Fruit fly (Drosophila melanogaster): ENCODE results near the gene rempA.

Gene rempA

DNA sequence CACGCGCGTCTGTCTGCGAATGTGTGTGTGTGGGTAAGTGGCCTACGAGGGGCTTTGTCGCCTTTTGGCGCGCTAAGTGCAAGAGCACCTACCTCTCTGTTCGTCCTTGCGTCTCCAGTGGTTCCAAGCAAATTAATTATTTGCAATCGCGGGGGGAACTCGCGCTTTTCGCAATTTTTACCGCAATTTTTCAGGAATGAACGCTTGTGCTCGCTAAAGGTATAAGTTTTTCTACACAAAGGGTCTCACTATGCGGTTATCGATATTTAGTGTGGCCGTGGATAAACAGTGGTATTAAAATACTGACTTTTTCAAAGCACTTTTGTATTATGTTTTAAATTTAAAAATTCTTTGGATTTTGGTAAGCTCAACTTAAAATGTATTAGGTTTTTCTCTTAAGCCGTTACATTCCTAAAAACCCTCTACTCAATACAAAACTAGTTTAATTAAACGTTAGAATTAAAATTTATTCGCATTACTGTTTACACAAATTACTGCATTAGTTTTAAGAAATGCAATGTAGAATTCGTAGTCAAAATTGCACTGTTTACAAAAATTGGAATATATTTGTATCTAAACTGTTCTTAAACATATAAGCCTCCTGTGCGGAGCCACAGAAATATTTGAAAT, 17.7 kb downstream of the rempA start, which contains the start of gene lwr:
TSS of gene lwr (minus strand) at position 243 of the 630 bp plus-strand sequence.
- no peak for TF ChIP-seq CG11617 (GFP tag; optimal IDR thresholded peaks at IDR 0.05)
- peak; percentile 33 for TF ChIP-seq bab1 (GFP tag; optimal IDR thresholded peaks at IDR 0.05)
- TF ChIP-seq CG7045 (GFP tag; optimal IDR thresholded peaks at IDR 0.05): no peak
- peak; percentile 22 for TF ChIP-seq Crg-1 (GFP tag; optimal IDR thresholded peaks at IDR 0.05)
- TF ChIP-seq Mnt (GFP tag; optimal IDR thresholded peaks at IDR 0.05): peak; percentile 34
- TF ChIP-seq CG14711 (tag; optimal IDR thresholded peaks at IDR 0.05): no peak
- TF ChIP-seq pad (GFP tag; optimal IDR thresholded peaks at IDR 0.05): peak; percentile 31
- TF ChIP-seq kay (GFP tag; ENCODE audit: borderline replicate concordance): no peak
- no peak for TF ChIP-seq ovo (GFP tag; optimal IDR thresholded peaks at IDR 0.05)
- TF ChIP-seq CG5204 (GFP tag; optimal IDR thresholded peaks at IDR 0.05): no peak
- TF ChIP-seq cic (GFP tag; optimal IDR thresholded peaks at IDR 0.05): no peak
- TF ChIP-seq CG1620 (GFP tag; optimal IDR thresholded peaks at IDR 0.05): no peak
- no peak for TF ChIP-seq tj (GFP tag; optimal IDR thresholded peaks at IDR 0.05)
- TF ChIP-seq Clk (GFP tag; optimal IDR thresholded peaks at IDR 0.05): no peak

DNA sequence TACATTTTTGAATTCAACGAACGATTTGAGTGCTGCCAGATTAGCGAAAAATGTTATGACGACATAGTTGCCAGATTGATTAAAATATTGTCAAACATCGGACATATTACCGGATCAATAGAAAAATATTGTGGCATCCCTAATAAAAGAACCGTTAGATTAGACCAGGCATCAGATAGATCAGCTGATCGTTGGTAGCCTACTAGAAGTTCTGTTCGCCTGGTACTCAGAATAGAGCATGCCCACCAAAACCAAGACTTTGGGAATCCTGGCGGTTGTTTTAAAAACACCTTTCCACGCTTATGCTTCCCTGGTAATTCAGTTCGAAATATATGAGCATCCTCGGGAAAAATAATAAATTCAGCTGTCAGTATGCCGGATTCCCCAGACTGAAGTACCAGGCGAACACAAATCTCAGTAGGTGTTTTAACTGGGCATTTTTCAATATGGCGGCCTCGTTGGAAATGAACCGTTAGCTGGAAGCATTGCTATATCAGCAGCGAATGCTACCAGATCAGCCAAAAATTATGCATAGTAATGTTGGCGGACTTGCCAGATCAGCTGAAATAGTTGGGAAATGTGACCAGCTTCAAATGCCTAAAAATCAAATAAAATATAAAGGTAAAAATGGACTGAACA, 19.4 kb downstream of the rempA start:
- TF ChIP-seq Clk (GFP tag; optimal IDR thresholded peaks at IDR 0.05) (no peak), Hr96 (GFP tag; optimal IDR thresholded peaks at IDR 0.05) (no peak), CG33017 (tag; optimal IDR thresholded peaks at IDR 0.05) (no peak), CG1620 (GFP tag; optimal IDR thresholded peaks at IDR 0.05) (no peak), CG5204 (GFP tag; optimal IDR thresholded peaks at IDR 0.05) (no peak), toe (GFP tag; optimal IDR thresholded peaks at IDR 0.05) (no peak), CG14711 (tag; optimal IDR thresholded peaks at IDR 0.05) (no peak), Mnt (GFP tag; optimal IDR thresholded peaks at IDR 0.05) (peak; percentile 27), cic (GFP tag; optimal IDR thresholded peaks at IDR 0.05) (no peak), Crg-1 (GFP tag; optimal IDR thresholded peaks at IDR 0.05) (no peak), cnc (optimal IDR thresholded peaks at IDR 0.05) (no peak), CG11617 (GFP tag; optimal IDR thresholded peaks at IDR 0.05) (no peak), ovo (GFP tag; optimal IDR thresholded peaks at IDR 0.05) (peak; percentile 97), pad (GFP tag; optimal IDR thresholded peaks at IDR 0.05) (no peak), kay (GFP tag; ENCODE audit: borderline replicate concordance) (no peak), CG12768 (GFP tag; optimal IDR thresholded peaks at IDR 0.05) (no peak), CG7101 (tag; optimal IDR thresholded peaks at IDR 0.05) (no peak), tj (GFP tag; optimal IDR thresholded peaks at IDR 0.05) (peak; percentile 79), bab1 (GFP tag; optimal IDR thresholded peaks at IDR 0.05) (peak; percentile 69)

dm6 chr2L:533734-534133, 26.4 kb downstream of the rempA start:
- TF ChIP-seq CG7045 (GFP tag; optimal IDR thresholded peaks at IDR 0.05) (no peak), Crg-1 (GFP tag; optimal IDR thresholded peaks at IDR 0.05) (no peak), CG5204 (GFP tag; optimal IDR thresholded peaks at IDR 0.05) (no peak), Mnt (GFP tag; optimal IDR thresholded peaks at IDR 0.05) (no peak), pad (GFP tag; optimal IDR thresholded peaks at IDR 0.05) (no peak), CG7101 (tag; optimal IDR thresholded peaks at IDR 0.05) (no peak), tj (GFP tag; optimal IDR thresholded peaks at IDR 0.05) (no peak)

dm6 chr2L:530245-530644, 29.9 kb downstream of the rempA start:
- TF ChIP-seq bab1 (GFP tag; optimal IDR thresholded peaks at IDR 0.05) (no peak), CG7045 (GFP tag; optimal IDR thresholded peaks at IDR 0.05) (no peak), ovo (GFP tag; optimal IDR thresholded peaks at IDR 0.05) (no peak), cic (GFP tag; optimal IDR thresholded peaks at IDR 0.05) (no peak)

- TF ChIP-seq cic (GFP tag; optimal IDR thresholded peaks at IDR 0.05) (no peak), pad (GFP tag; optimal IDR thresholded peaks at IDR 0.05) (no peak), CG33017 (tag; optimal IDR thresholded peaks at IDR 0.05) (no peak), CG14711 (tag; optimal IDR thresholded peaks at IDR 0.05) (no peak), cnc (optimal IDR thresholded peaks at IDR 0.05) (no peak), CG1620 (GFP tag; optimal IDR thresholded peaks at IDR 0.05) (no peak)
These were observed 32.4 kb downstream of the rempA start for dm6 chr2L:527689-528088.

DNA sequence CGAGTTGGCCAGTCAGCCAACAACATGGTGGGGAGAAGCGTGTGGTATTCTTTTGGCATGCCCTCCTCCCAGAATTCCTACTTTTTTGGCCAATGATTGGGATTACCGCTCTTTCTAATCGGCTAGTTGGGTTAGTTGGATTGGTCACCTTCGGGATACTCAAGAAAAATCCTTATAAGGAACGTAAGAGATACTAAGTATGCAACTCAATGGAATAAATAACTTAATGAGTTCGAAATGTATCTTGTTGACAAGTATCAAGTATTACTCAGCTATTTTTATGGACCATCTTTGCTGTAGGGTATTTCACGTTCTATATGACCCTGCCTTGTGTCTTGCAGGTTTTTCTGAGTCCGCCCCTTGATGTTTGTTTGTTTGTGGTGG, 33.2 kb downstream of the rempA start:
- TF ChIP-seq CG14711 (tag; optimal IDR thresholded peaks at IDR 0.05) (no peak), Mnt (GFP tag; optimal IDR thresholded peaks at IDR 0.05) (no peak), ovo (GFP tag; optimal IDR thresholded peaks at IDR 0.05) (no peak), cnc (optimal IDR thresholded peaks at IDR 0.05) (no peak), Clk (GFP tag; optimal IDR thresholded peaks at IDR 0.05) (no peak), CG7101 (tag; optimal IDR thresholded peaks at IDR 0.05) (no peak), CG33017 (tag; optimal IDR thresholded peaks at IDR 0.05) (no peak), CG7045 (GFP tag; optimal IDR thresholded peaks at IDR 0.05) (no peak), toe (GFP tag; optimal IDR thresholded peaks at IDR 0.05) (no peak), bab1 (GFP tag; optimal IDR thresholded peaks at IDR 0.05) (no peak), CG12768 (GFP tag; optimal IDR thresholded peaks at IDR 0.05) (no peak)

Measured in whole organism, adult.